Fruit fly (Drosophila melanogaster): ENCODE data around the gene CG32148.

DNA sequence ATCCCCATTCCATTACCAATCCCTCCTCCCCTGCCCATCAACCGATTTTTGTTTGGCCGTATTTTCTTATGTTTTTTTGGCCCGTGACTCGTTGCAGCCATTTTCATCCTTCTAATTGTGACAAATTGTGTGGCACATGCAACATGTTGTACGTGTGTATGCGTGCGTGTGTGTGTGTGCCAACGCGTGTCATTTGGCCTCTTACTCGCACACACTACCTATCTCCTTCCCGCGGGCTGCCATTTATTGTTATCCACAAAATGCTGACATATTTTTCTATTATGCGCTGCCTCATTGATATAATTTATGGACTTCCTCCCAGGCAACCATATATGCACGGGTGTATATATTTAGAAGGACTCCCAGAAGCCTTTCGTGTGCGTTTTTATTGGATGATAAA lies 8.5 kb downstream of the CG32148 start:
- TF ChIP-seq CG8478 (optimal IDR thresholded peaks at IDR 0.05) (no peak), CTCF (optimal IDR thresholded peaks at IDR 0.05) (no peak)
